Fruit fly (Drosophila melanogaster): Measurements from ENCODE around the gene CG5023.
A peak's percentile ranks its signal among the peaks of the same experiment; 100 is the strongest.

Gene CG5023

dm6 chr3R:20169135-20169534 is at the start of gene CG5023:
Gene CG5023, plus strand, starts transcription at chr3R:20169435.
- TF ChIP-seq sv (GFP tag; optimal IDR thresholded peaks at IDR 0.05): no peak
- TF ChIP-seq usp (GFP tag; optimal IDR thresholded peaks at IDR 0.05): no peak
- no peak for TF ChIP-seq CG9705 (GFP tag; optimal IDR thresholded peaks at IDR 0.05)
- TF ChIP-seq Hr83 (GFP tag; optimal IDR thresholded peaks at IDR 0.05; ENCODE audit: poor library complexity, severe bottlenecking): no peak
- TF ChIP-seq tai (GFP tag; optimal IDR thresholded peaks at IDR 0.05): no peak
- no peak for TF ChIP-seq Rel (GFP tag; optimal IDR thresholded peaks at IDR 0.05)
- no peak for TF ChIP-seq Rel (tag; optimal IDR thresholded peaks at IDR 0.05)
- TF ChIP-seq Abd-B (GFP tag; optimal IDR thresholded peaks at IDR 0.05): no peak
- TF ChIP-seq Sp1 (GFP tag; optimal IDR thresholded peaks at IDR 0.05): no peak
- TF ChIP-seq OdsH (GFP tag; optimal IDR thresholded peaks at IDR 0.05): no peak
- TF ChIP-seq pan (optimal IDR thresholded peaks at IDR 0.05): no peak
- no peak for TF ChIP-seq br (GFP tag; optimal IDR thresholded peaks at IDR 0.05)
- TF ChIP-seq Vsx2 (GFP tag; optimal IDR thresholded peaks at IDR 0.05; ENCODE audit: partially characterized antibody): no peak
- no peak for TF ChIP-seq Mio (GFP tag; optimal IDR thresholded peaks at IDR 0.05)
- TF ChIP-seq CG32264 (GFP tag; optimal IDR thresholded peaks at IDR 0.05): no peak
- no peak for TF ChIP-seq Myc (optimal IDR thresholded peaks at IDR 0.05)
- no peak for TF ChIP-seq Dif (GFP tag; optimal IDR thresholded peaks at IDR 0.05; ENCODE audit: partially characterized antibody)
- no peak for TF ChIP-seq CrebA (GFP tag; optimal IDR thresholded peaks at IDR 0.05; ENCODE audit: borderline replicate concordance)
- TF ChIP-seq GATAd (GFP tag; optimal IDR thresholded peaks at IDR 0.05): no peak
- TF ChIP-seq Jra (GFP tag; optimal IDR thresholded peaks at IDR 0.05): no peak
- TF ChIP-seq dmrt93B (GFP tag; optimal IDR thresholded peaks at IDR 0.05): no peak

- no peak for TF ChIP-seq Jra (GFP tag; optimal IDR thresholded peaks at IDR 0.05)
- no peak for TF ChIP-seq Hr83 (GFP tag; optimal IDR thresholded peaks at IDR 0.05; ENCODE audit: poor library complexity, severe bottlenecking)
- no peak for TF ChIP-seq Mio (GFP tag; optimal IDR thresholded peaks at IDR 0.05)
- no peak for TF ChIP-seq sage (GFP tag; optimal IDR thresholded peaks at IDR 0.05)
- no peak for TF ChIP-seq HLH106 (tag; optimal IDR thresholded peaks at IDR 0.05)
- no peak for TF ChIP-seq CG9705 (GFP tag; optimal IDR thresholded peaks at IDR 0.05)
- no peak for TF ChIP-seq CrebA (GFP tag; optimal IDR thresholded peaks at IDR 0.05; ENCODE audit: borderline replicate concordance)
- TF ChIP-seq dmrt93B (GFP tag; optimal IDR thresholded peaks at IDR 0.05): no peak
- no peak for TF ChIP-seq lola (GFP tag; optimal IDR thresholded peaks at IDR 0.05)
- no peak for TF ChIP-seq sv (GFP tag; optimal IDR thresholded peaks at IDR 0.05)
- no peak for TF ChIP-seq dl (GFP tag; optimal IDR thresholded peaks at IDR 0.05; ENCODE audit: insufficient read depth in 1 of 2, partially characterized antibody in 2 of 2)
- TF ChIP-seq pan (optimal IDR thresholded peaks at IDR 0.05): no peak
- no peak for TF ChIP-seq CG32264 (GFP tag; optimal IDR thresholded peaks at IDR 0.05)
Observed at dm6 chr3R:20120760-20121159, 48.5 kb upstream of the CG5023 start, which contains the start of gene Gr92a. Gene Gr92a, plus strand, starts transcription at chr3R:20121060.

DNA sequence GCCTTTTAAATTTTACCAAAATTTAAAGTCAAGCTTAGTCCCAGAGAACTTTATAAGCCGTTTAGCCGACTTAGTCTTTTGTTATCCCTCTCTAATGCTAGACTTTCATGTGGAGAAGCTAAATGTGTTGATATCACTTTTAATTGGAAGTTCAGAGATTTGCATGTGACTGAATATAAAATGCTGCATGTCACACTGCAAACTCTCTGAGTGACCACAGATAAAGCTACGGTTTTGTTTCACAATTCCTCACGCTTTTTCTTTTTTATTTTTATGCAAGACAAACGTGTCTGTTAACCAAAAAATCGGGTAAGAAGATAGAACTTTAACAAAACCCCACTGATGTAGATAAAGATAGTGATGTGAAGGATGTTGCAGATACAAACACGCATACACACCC is 44.8 kb upstream of the CG5023 start:
- TF ChIP-seq Jra (GFP tag; optimal IDR thresholded peaks at IDR 0.05): no peak
- no peak for TF ChIP-seq fru (GFP tag; optimal IDR thresholded peaks at IDR 0.05)
- no peak for TF ChIP-seq woc (GFP tag; optimal IDR thresholded peaks at IDR 0.05)
- no peak for TF ChIP-seq CG9705 (GFP tag; optimal IDR thresholded peaks at IDR 0.05)
- TF ChIP-seq Dif (GFP tag; optimal IDR thresholded peaks at IDR 0.05; ENCODE audit: partially characterized antibody): no peak
- no peak for TF ChIP-seq tai (GFP tag; optimal IDR thresholded peaks at IDR 0.05)
- TF ChIP-seq br (GFP tag; optimal IDR thresholded peaks at IDR 0.05): no peak
- no peak for TF ChIP-seq psq (GFP tag; optimal IDR thresholded peaks at IDR 0.05)
- no peak for TF ChIP-seq h (GFP tag; optimal IDR thresholded peaks at IDR 0.05)
- no peak for TF ChIP-seq GATAd (GFP tag; optimal IDR thresholded peaks at IDR 0.05)
- no peak for TF ChIP-seq sage (GFP tag; optimal IDR thresholded peaks at IDR 0.05)
- no peak for TF ChIP-seq jim (GFP tag; optimal IDR thresholded peaks at IDR 0.05)
- TF ChIP-seq N (GFP tag; optimal IDR thresholded peaks at IDR 0.05): no peak
- TF ChIP-seq Vsx2 (GFP tag; optimal IDR thresholded peaks at IDR 0.05; ENCODE audit: partially characterized antibody): no peak
- TF ChIP-seq CrebA (GFP tag; optimal IDR thresholded peaks at IDR 0.05; ENCODE audit: borderline replicate concordance): no peak

dm6 chr3R:20154657-20155056 is 14.6 kb upstream of the CG5023 start:
- peak; percentile 48 for TF ChIP-seq N (GFP tag; optimal IDR thresholded peaks at IDR 0.05)
- no peak for TF ChIP-seq OdsH (GFP tag; optimal IDR thresholded peaks at IDR 0.05)
